Worm (Caenorhabditis elegans) whole organism, L3 larva: ENCODE data around the gene rpm-1.

Source experiments
- ceh-16 ChIP-seq: sonication (generic microtip); optimal IDR thresholded peaks from 2 replicates; lab custom pipeline; 2017; ENCODE audit warnings: missing biosample characterization, missing genetic modification characterization
- ceh-82 ChIP-seq: fragments of 150-350 bp; optimal IDR thresholded peaks from 2 replicates; lab custom pipeline; 2014; ENCODE audit warnings: missing biosample characterization, missing genetic modification characterization
- egl-27 ChIP-seq: sonication (generic microtip); optimal IDR thresholded peaks from 4 replicates; lab custom pipeline; 2017; ENCODE audit warnings: missing biosample characterization, missing genetic modification reagents, missing genetic modification characterization
- mdl-1 ChIP-seq: fragments of 150-350 bp; optimal IDR thresholded peaks from 2 replicates; lab custom pipeline; 2014; ENCODE audit warnings: missing biosample characterization, missing genetic modification characterization
- nfya-1 ChIP-seq: sonication (generic microtip); optimal IDR thresholded peaks from 2 replicates; lab custom pipeline; 2017; ENCODE audit warnings: missing genetic modification characterization, mild to moderate bottlenecking, missing compliant biosample characterization, antibody characterized with exemption, moderate library complexity; ENCODE audit not compliant: insufficient read depth
- nhr-11 ChIP-seq: fragments of 150-350 bp; optimal IDR thresholded peaks from 2 replicates; lab custom pipeline; 2014; ENCODE audit warnings: missing biosample characterization, missing genetic modification characterization
- nhr-23 ChIP-seq: fragments of 150-350 bp; optimal IDR thresholded peaks from 2 replicates; lab custom pipeline; 2014; ENCODE audit warnings: missing biosample characterization, missing genetic modification reagents, missing genetic modification characterization
- nhr-237 ChIP-seq: fragments of 150-350 bp; optimal IDR thresholded peaks from 2 replicates; lab custom pipeline; 2014; ENCODE audit warnings: missing biosample characterization, missing genetic modification characterization
- nhr-25 ChIP-seq: sonication (generic microtip); optimal IDR thresholded peaks from 2 replicates; lab custom pipeline; 2017; ENCODE audit warnings: missing biosample characterization, missing genetic modification characterization
- nhr-28 ChIP-seq: fragments of 150-350 bp; optimal IDR thresholded peaks from 2 replicates; lab custom pipeline; 2014; ENCODE audit warnings: missing biosample characterization, missing genetic modification characterization
- sea-2 ChIP-seq: fragments of 150-350 bp; sonication (generic microtip); optimal IDR thresholded peaks from 4 replicates; lab custom pipeline; 2014; ENCODE audit warnings: missing biosample characterization, missing genetic modification reagents, missing genetic modification characterization
- tbx-2 ChIP-seq: sonication (generic microtip); optimal IDR thresholded peaks from 2 replicates; lab custom pipeline; 2016; ENCODE audit warnings: mild to moderate bottlenecking, missing genetic modification characterization, missing compliant biosample characterization

DNA sequence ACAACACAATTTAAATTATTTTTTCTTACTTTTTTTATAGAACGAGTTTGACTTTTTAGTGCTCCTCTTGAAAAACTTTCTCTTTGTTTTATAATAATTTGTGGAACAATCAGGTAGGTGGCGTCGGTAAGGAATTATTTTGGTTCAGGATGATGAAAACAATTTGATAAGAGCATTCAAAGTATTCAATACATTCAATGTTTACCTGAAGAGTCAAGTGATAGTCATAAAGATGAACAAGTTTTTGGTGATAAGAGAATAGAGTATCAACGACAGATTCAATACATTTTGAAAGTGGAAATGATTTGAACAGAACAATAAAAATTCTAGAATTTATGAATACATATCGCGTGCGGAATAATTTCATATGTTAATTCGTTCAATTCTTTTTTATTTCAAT, 52.3 kb downstream of the rpm-1 start:
- TF ChIP-seq nhr-23 (tag; lab: Kevin White, UChicago): no peak
- TF ChIP-seq egl-27 (tag; lab: Kevin White, UChicago): no peak
- no peak for TF ChIP-seq nhr-28 (tag; lab: Kevin White, UChicago)
- TF ChIP-seq sea-2 (GFP tag; lab: Kevin White, UChicago): no peak
- TF ChIP-seq ceh-16 (tag; lab: Kevin White, UChicago): no peak
- TF ChIP-seq tbx-2: no peak
- no peak for TF ChIP-seq nhr-25 (tag; lab: Kevin White, UChicago)
- TF ChIP-seq mdl-1 (tag; lab: Kevin White, UChicago): no peak
- no peak for TF ChIP-seq nfya-1 (tag; lab: Kevin White, UChicago)
- no peak for TF ChIP-seq nhr-11 (tag; lab: Kevin White, UChicago)
- TF ChIP-seq ceh-82 (tag; lab: Kevin White, UChicago): no peak
- TF ChIP-seq nhr-237 (tag; lab: Kevin White, UChicago): no peak
